Worm (Caenorhabditis elegans): ENCODE results near the gene nrf-5.

Gene nrf-5

DNA sequence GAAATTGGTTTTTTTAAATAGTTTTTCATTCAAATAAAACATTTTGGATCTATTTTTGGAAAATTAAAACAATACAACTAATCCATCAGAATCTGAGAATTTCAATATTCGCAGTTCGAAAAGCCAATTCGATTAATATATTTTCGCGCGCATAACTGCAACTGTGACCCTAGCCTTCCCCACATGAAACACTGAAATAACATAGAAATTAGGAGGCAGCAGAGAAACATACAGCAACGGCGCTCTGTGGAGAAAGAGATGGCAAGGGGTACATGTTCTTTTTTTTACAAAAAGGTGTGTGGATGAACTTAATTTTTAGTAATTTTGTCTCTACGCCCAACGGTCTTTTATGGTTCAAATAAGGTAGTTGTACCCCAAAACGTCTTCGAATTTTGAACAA is 52.1 kb downstream of the nrf-5 start:
- TF ChIP-seq ceh-20 (GFP tag; IDR thresholded peaks at IDR 0.05) (no peak), snpc-1.2 (GFP tag; IDR thresholded peaks at IDR 0.05) (no peak), zfp-2 (tag; optimal IDR thresholded peaks at IDR 0.05) (no peak), daf-16 (GFP tag; optimal IDR thresholded peaks at IDR 0.05) (no peak), daf-16 (tag; optimal IDR thresholded peaks at IDR 0.05) (peak; percentile 22), nhr-111 (GFP tag; optimal IDR thresholded peaks at IDR 0.05) (no peak), hlh-11 (tag; optimal IDR thresholded peaks at IDR 0.05) (no peak), F44E2.7 (GFP tag; IDR thresholded peaks at IDR 0.05) (no peak), hlh-30 (tag; optimal IDR thresholded peaks at IDR 0.05; ENCODE audit: insufficient read depth) (peak; percentile 30), lir-3 (tag; optimal IDR thresholded peaks at IDR 0.05) (no peak), dpl-1 (GFP tag; optimal IDR thresholded peaks at IDR 0.05) (peak; percentile 19), lin-29 (GFP tag; IDR thresholded peaks at IDR 0.05) (no peak), sdz-12 (GFP tag; optimal IDR thresholded peaks at IDR 0.05) (no peak), aha-1 (tag) (no peak), dmd-9 (GFP tag; IDR thresholded peaks at IDR 0.05) (no peak), nhr-42 (GFP tag; IDR thresholded peaks at IDR 0.05) (no peak), tra-1 (GFP tag; IDR thresholded peaks at IDR 0.05) (no peak), egl-27 (tag; optimal IDR thresholded peaks at IDR 0.05) (no peak), nhr-28 (tag; optimal IDR thresholded peaks at IDR 0.05) (peak; percentile 2), dve-1 (tag; optimal IDR thresholded peaks at IDR 0.05; ENCODE audit: insufficient read depth) (peak; percentile 1), F26F4.8 (GFP tag; conservative IDR thresholded peaks at IDR 0.05) (no peak), skn-1 (tag; optimal IDR thresholded peaks at IDR 0.05) (no peak), set-16 (GFP tag; IDR thresholded peaks at IDR 0.05) (no peak), ceh-28 (tag; optimal IDR thresholded peaks at IDR 0.05) (no peak), snpc-4 (tag; optimal IDR thresholded peaks at IDR 0.05) (no peak), nhr-6 (tag; optimal IDR thresholded peaks at IDR 0.05) (peak; percentile 20)

Data from whole organism, L4 larva.